Fruit fly (Drosophila melanogaster) whole organism, embryonic: ENCODE measurements around the gene CG32537.

Source experiments
- Antp ChIP-seq: fragments of 200-800 bp; sonication (Bioruptor generic); optimal IDR thresholded peaks from 3 replicates; lab custom pipeline; 2016; ENCODE audit warnings: missing biosample characterization, missing genetic modification characterization
- Bgb ChIP-seq: fragments of 200-800 bp; sonication (Bioruptor generic); IDR thresholded peaks from 2 replicates; pipeline ENCODE4 v1.3.6; 2022; ENCODE audit warnings: missing biosample characterization, missing genetic modification characterization; ENCODE audit not compliant: partially characterized antibody
- C15 ChIP-seq: fragments of 200-800 bp; sonication (Bioruptor generic); IDR thresholded peaks from 3 replicates; pipeline ENCODE4 v1.3.6; 2022; ENCODE audit warnings: missing biosample characterization, missing genetic modification characterization
- CG10209 ChIP-seq: fragments of 200-800 bp; sonication (Bioruptor generic); optimal IDR thresholded peaks from 3 replicates; lab custom pipeline; 2017; ENCODE audit warnings: missing biosample characterization, mild to moderate bottlenecking, missing genetic modification characterization, missing genetic modification reagents
- CG1024 ChIP-seq: fragments of 200-800 bp; sonication (Bioruptor generic); IDR thresholded peaks from 2 replicates; pipeline ENCODE4 v1.3.6; 2022; ENCODE audit warnings: missing biosample characterization, missing genetic modification characterization
- CG14860 ChIP-seq: fragments of 200-800 bp; sonication (Bioruptor generic); IDR thresholded peaks from 3 replicates; pipeline ENCODE4 v1.3.6; 2022; ENCODE audit warnings: missing biosample characterization, missing genetic modification characterization; ENCODE audit not compliant: partially characterized antibody
- CG15073 ChIP-seq: fragments of 200-800 bp; sonication (Bioruptor generic); optimal IDR thresholded peaks from 2 replicates; lab custom pipeline; 2016; ENCODE audit warnings: missing biosample characterization, missing genetic modification characterization
- CG17802 ChIP-seq: fragments of 200-800 bp; sonication (Bioruptor generic); optimal IDR thresholded peaks from 2 replicates; lab custom pipeline; 2018; ENCODE audit warnings: missing biosample characterization, mild to moderate bottlenecking, missing genetic modification characterization, moderate library complexity
- CG17912 ChIP-seq: fragments of 200-800 bp; sonication (Bioruptor generic); optimal IDR thresholded peaks from 2 replicates; lab custom pipeline; 2018; ENCODE audit warnings: missing biosample characterization, mild to moderate bottlenecking, missing genetic modification characterization
- CG3726 ChIP-seq: fragments of 200-800 bp; sonication (Bioruptor generic); IDR thresholded peaks from 3 replicates; pipeline ENCODE4, ENCODE4 v1.3.6; 2022; ENCODE audit warnings: missing biosample characterization, missing genetic modification characterization
- CG8281 ChIP-seq: fragments of 200-800 bp; sonication (Bioruptor generic); optimal IDR thresholded peaks from 2 replicates; lab custom pipeline; 2018; ENCODE audit warnings: missing biosample characterization, mild to moderate bottlenecking, missing genetic modification characterization, moderate library complexity
- CG8359 ChIP-seq: fragments of 200-800 bp; sonication (Bioruptor generic); optimal IDR thresholded peaks from 2 replicates; lab custom pipeline; 2017; ENCODE audit warnings: missing biosample characterization, mild to moderate bottlenecking, missing genetic modification characterization, borderline replicate concordance
- CG8388 ChIP-seq: fragments of 200-800 bp; sonication (Bioruptor generic); optimal IDR thresholded peaks from 2 replicates; lab custom pipeline; 2019; ENCODE audit warnings: missing biosample characterization, mild to moderate bottlenecking, missing genetic modification characterization, moderate library complexity
- CG9817 ChIP-seq: fragments of 200-800 bp; sonication (Bioruptor generic); optimal IDR thresholded peaks from 2 replicates; lab custom pipeline; 2018; ENCODE audit warnings: missing biosample characterization, mild to moderate bottlenecking, missing genetic modification characterization, moderate library complexity
- CkIIα-i1 ChIP-seq: fragments of 200-800 bp; sonication (Bioruptor generic); IDR thresholded peaks from 2 replicates; pipeline ENCODE4 v1.3.6; 2022; ENCODE audit warnings: missing biosample characterization, missing genetic modification characterization
- Dek ChIP-seq: fragments of 200-800 bp; sonication (Bioruptor generic); optimal IDR thresholded peaks from 3 replicates; lab custom pipeline; 2019; ENCODE audit warnings: missing biosample characterization, mild to moderate bottlenecking, missing genetic modification characterization, moderate library complexity
- Dll ChIP-seq: fragments of 200-800 bp; sonication (Bioruptor generic); IDR thresholded peaks from 4 replicates; pipeline ENCODE4 v1.3.6; 2022; ENCODE audit warnings: missing biosample characterization, missing genetic modification characterization; ENCODE audit not compliant: partially characterized antibody
- Dref ChIP-seq: fragments of 200-800 bp; sonication (Bioruptor generic); IDR thresholded peaks from 2 replicates; pipeline ENCODE4 v1.3.6; 2022; ENCODE audit warnings: missing biosample characterization, missing genetic modification characterization
- Hmx ChIP-seq: fragments of 200-800 bp; sonication (Bioruptor generic); optimal IDR thresholded peaks from 2 replicates; lab custom pipeline; 2016; ENCODE audit warnings: missing biosample characterization, missing genetic modification characterization
- Hr78 ChIP-seq, 2 experiments: fragments of 200-800 bp in 1 of 2; fragments of >200 bp in 1 of 2; sonication (Bioruptor generic) in 1 of 2; optimal IDR thresholded peaks; 2 replicates each; lab custom pipeline; 2017 to 2019; ENCODE audit warnings: missing biosample characterization in 2 of 2, missing genetic modification characterization in 2 of 2, mild to moderate bottlenecking in 1 of 2, moderate library complexity in 1 of 2
- NK7.1 ChIP-seq: fragments of 200-800 bp; sonication (Bioruptor generic); optimal IDR thresholded peaks from 3 replicates; lab custom pipeline; 2016; ENCODE audit warnings: missing biosample characterization, missing genetic modification characterization
- Nf-YA ChIP-seq: fragments of 200-800 bp; sonication (Bioruptor generic); IDR thresholded peaks from 2 replicates; pipeline ENCODE4 v1.3.6; 2022; ENCODE audit warnings: missing biosample characterization, missing genetic modification characterization
- Sry-δ ChIP-seq: fragments of 200-800 bp; sonication (Bioruptor generic); optimal IDR thresholded peaks from 2 replicates; lab custom pipeline; 2016; ENCODE audit warnings: missing biosample characterization, missing genetic modification characterization
- Ssrp ChIP-seq: fragments of 200-800 bp; sonication (Bioruptor generic); optimal IDR thresholded peaks from 2 replicates; lab custom pipeline; 2018; ENCODE audit warnings: missing biosample characterization, mild to moderate bottlenecking, missing genetic modification characterization, moderate library complexity
- Taf1 ChIP-seq: fragments of 200-800 bp; sonication (Bioruptor generic); IDR thresholded peaks from 2 replicates; pipeline ENCODE4 v1.3.6; 2022; ENCODE audit warnings: missing biosample characterization, missing genetic modification characterization
- Usf ChIP-seq: fragments of 200-800 bp; sonication (Bioruptor generic); optimal IDR thresholded peaks from 2 replicates; lab custom pipeline; 2017; ENCODE audit warnings: missing genotype, missing biosample characterization, missing genetic modification characterization
- Xrp1 ChIP-seq: fragments of 200-800 bp; sonication (Bioruptor generic); IDR thresholded peaks from 2 replicates; pipeline ENCODE4 v1.3.6; 2022; ENCODE audit warnings: missing biosample characterization, missing genetic modification characterization
- abd-A ChIP-seq: fragments of 200-800 bp; sonication (Bioruptor generic); optimal IDR thresholded peaks from 3 replicates; lab custom pipeline; 2019; ENCODE audit warnings: missing biosample characterization, mild to moderate bottlenecking, missing genetic modification characterization, moderate library complexity
- amos ChIP-seq: fragments of 200-800 bp; sonication (Bioruptor generic); IDR thresholded peaks from 2 replicates; pipeline ENCODE4 v1.3.6; 2022; ENCODE audit warnings: missing biosample characterization, missing genetic modification characterization; ENCODE audit not compliant: partially characterized antibody
- ato ChIP-seq: fragments of 200-800 bp; sonication (Bioruptor generic); IDR thresholded peaks from 2 replicates; pipeline ENCODE4 v1.3.6; 2022; ENCODE audit warnings: missing biosample characterization, missing genetic modification characterization; ENCODE audit not compliant: partially characterized antibody
- az2 ChIP-seq: fragments of 200-800 bp; sonication (Bioruptor generic); optimal IDR thresholded peaks from 3 replicates; lab custom pipeline; 2016; ENCODE audit warnings: missing biosample characterization, missing genetic modification characterization
- bab2 ChIP-seq: fragments of 200-800 bp; sonication (Bioruptor generic); optimal IDR thresholded peaks from 2 replicates; lab custom pipeline; 2016; ENCODE audit warnings: missing biosample characterization, missing genetic modification characterization
- bowl ChIP-seq: fragments of 200-800 bp; sonication (Bioruptor generic); IDR thresholded peaks from 2 replicates; pipeline ENCODE4 v1.3.6; 2022; ENCODE audit warnings: missing biosample characterization, missing genetic modification characterization
- crol ChIP-seq: fragments of 200-800 bp; sonication (Bioruptor generic); IDR thresholded peaks from 2 replicates; pipeline ENCODE4 v1.3.6; 2022; ENCODE audit warnings: missing biosample characterization, missing genetic modification characterization
- gcm2 ChIP-seq: fragments of 200-800 bp; sonication (Bioruptor generic); optimal IDR thresholded peaks from 2 replicates; lab custom pipeline; 2016; ENCODE audit warnings: missing biosample characterization, missing genetic modification characterization
- gsb-n ChIP-seq: fragments of 200-800 bp; sonication (Bioruptor generic); optimal IDR thresholded peaks from 3 replicates; lab custom pipeline; 2018; ENCODE audit warnings: missing biosample characterization, mild to moderate bottlenecking, missing genetic modification characterization
- h ChIP-seq: fragments of >200 bp; optimal IDR thresholded peaks from 2 replicates; lab custom pipeline; 2017
- her ChIP-seq: fragments of 200-800 bp; sonication (Bioruptor generic); optimal IDR thresholded peaks from 2 replicates; lab custom pipeline; 2016; ENCODE audit warnings: missing biosample characterization, missing genetic modification characterization
- kni ChIP-seq: fragments of 200-800 bp; sonication (Bioruptor generic); optimal IDR thresholded peaks from 3 replicates; lab custom pipeline; 2017; ENCODE audit warnings: mild to moderate bottlenecking, missing biosample characterization, missing genetic modification reagents, missing genetic modification characterization
- lmd ChIP-seq: fragments of 200-800 bp; sonication (Bioruptor generic); IDR thresholded peaks from 2 replicates; pipeline ENCODE4 v1.3.6; 2022; ENCODE audit warnings: missing biosample characterization, missing genetic modification characterization
- luna ChIP-seq: fragments of 200-800 bp; sonication (Bioruptor generic); optimal IDR thresholded peaks from 2 replicates; lab custom pipeline; 2016; ENCODE audit warnings: missing biosample characterization, missing genetic modification characterization
- nmo ChIP-seq: fragments of 200-800 bp; sonication (Bioruptor generic); optimal IDR thresholded peaks from 2 replicates; lab custom pipeline; 2018; ENCODE audit warnings: missing biosample characterization, mild to moderate bottlenecking, missing genetic modification characterization, moderate library complexity
- pho ChIP-seq: fragments of 200-800 bp; sonication (Bioruptor generic); optimal IDR thresholded peaks from 2 replicates; lab custom pipeline; 2016; ENCODE audit warnings: missing biosample characterization, missing genetic modification characterization
- psq ChIP-seq: fragments of 200-800 bp; sonication (Bioruptor generic); optimal IDR thresholded peaks from 2 replicates; lab custom pipeline; 2017; ENCODE audit warnings: missing biosample characterization, missing genetic modification characterization
- rib ChIP-seq: fragments of 200-800 bp; sonication (Bioruptor generic); IDR thresholded peaks from 2 replicates; pipeline ENCODE4 v1.3.6; 2022; ENCODE audit warnings: missing biosample characterization, missing genetic modification characterization
- sim ChIP-seq: fragments of 200-800 bp; sonication (Bioruptor generic); IDR thresholded peaks from 2 replicates; pipeline ENCODE4 v1.3.6; 2022; ENCODE audit warnings: missing biosample characterization, missing genetic modification characterization
- sima ChIP-seq: fragments of 200-800 bp; sonication (Bioruptor generic); optimal IDR thresholded peaks from 2 replicates; lab custom pipeline; 2016; ENCODE audit warnings: missing biosample characterization, missing genetic modification characterization
- slbo ChIP-seq: fragments of 200-800 bp; sonication (Bioruptor generic); IDR thresholded peaks from 2 replicates; pipeline ENCODE4 v1.3.6; 2022; ENCODE audit warnings: missing biosample characterization, missing genetic modification characterization
- stc ChIP-seq: fragments of 200-800 bp; sonication (Bioruptor generic); IDR thresholded peaks from 2 replicates; pipeline ENCODE4 v1.3.6; 2022; ENCODE audit warnings: missing biosample characterization, missing genetic modification characterization
- tio ChIP-seq: fragments of 200-800 bp; sonication (Bioruptor generic); optimal IDR thresholded peaks from 2 replicates; lab custom pipeline; 2017; ENCODE audit warnings: missing biosample characterization, missing genetic modification characterization, inconsistent platforms
- ttk ChIP-seq: fragments of 200-800 bp; sonication (Bioruptor generic); IDR thresholded peaks from 2 replicates; pipeline ENCODE4 v2.1.2; 2022; ENCODE audit warnings: missing biosample characterization, missing genetic modification characterization
- tx ChIP-seq: fragments of 200-800 bp; sonication (Bioruptor generic); optimal IDR thresholded peaks from 2 replicates; lab custom pipeline; 2016; ENCODE audit warnings: missing biosample characterization, missing genetic modification characterization
- zfh1 ChIP-seq: fragments of 200-800 bp; sonication (Bioruptor generic); IDR thresholded peaks from 3 replicates; pipeline ENCODE4 v1.3.6; 2022; ENCODE audit warnings: missing biosample characterization, missing genetic modification characterization

The CG32537 gene

dm6 chrX:19306531-19306930 lies 30.2 kb upstream of the CG32537 start (continued):
- TF ChIP-seq CG3726 (GFP tag; lab: Robert Waterston, UW) (no peak), bowl (GFP tag; lab: Robert Waterston, UW) (no peak), amos (GFP tag; lab: Robert Waterston, UW) (no peak), tx (no peak), zfh1 (GFP tag; lab: Robert Waterston, UW) (no peak), Dek (no peak), Hmx (GFP tag; lab: Kevin White, UChicago) (no peak), CG14860 (GFP tag; lab: Robert Waterston, UW) (no peak), Usf (GFP tag; lab: Kevin White, UChicago) (no peak), stc (GFP tag; lab: Robert Waterston, UW) (no peak), her (no peak), sima (GFP tag; lab: Kevin White, UChicago) (no peak), pho (GFP tag; lab: Kevin White, UChicago) (no peak), Sry-δ (GFP tag; lab: Kevin White, UChicago) (no peak), CG8388 (peak; percentile 84), Nf-YA (GFP tag; lab: Robert Waterston, UW) (no peak), CG8281 (tag; lab: Kevin White, UChicago) (no peak), CkIIα-i1 (GFP tag; lab: Robert Waterston, UW) (no peak), bab2 (GFP tag; lab: Kevin White, UChicago) (no peak), crol (GFP tag; lab: Robert Waterston, UW) (peak; percentile 56), Taf1 (GFP tag; lab: Robert Waterston, UW) (no peak), slbo (GFP tag; lab: Robert Waterston, UW) (0 out of 2 replicates have a peak, but pooled peaks have one; percentile 16), az2 (GFP tag; lab: Kevin White, UChicago) (no peak), gcm2 (GFP tag; lab: Kevin White, UChicago) (no peak), ato (GFP tag; lab: Robert Waterston, UW) (no peak), nmo (GFP tag; lab: Kevin White, UChicago) (no peak), Antp (no peak), sim (GFP tag; lab: Robert Waterston, UW) (no peak), lmd (no peak), luna (no peak), CG8359 (GFP tag; lab: Kevin White, UChicago) (no peak), Dll (GFP tag; lab: Robert Waterston, UW) (no peak), h (no peak), NK7.1 (GFP tag; lab: Kevin White, UChicago) (no peak), C15 (no peak), Xrp1 (GFP tag; lab: Robert Waterston, UW) (no peak), ttk (GFP tag; lab: Robert Waterston, UW) (no peak), kni (no peak), abd-A (tag; lab: Kevin White, UChicago) (no peak), Hr78 (GFP tag; optimal IDR thresholded peaks at IDR 0.05; lab: Kevin White, UChicago) (no peak), tio (no peak), CG15073 (GFP tag; lab: Kevin White, UChicago) (no peak), rib (GFP tag; lab: Robert Waterston, UW) (no peak), CG17912 (GFP tag; lab: Kevin White, UChicago) (peak; percentile 36), CG1024 (GFP tag; lab: Robert Waterston, UW) (no peak), CG9817 (peak; percentile 9), Ssrp (tag; lab: Kevin White, UChicago) (no peak), gsb-n (tag; lab: Kevin White, UChicago) (no peak), Bgb (GFP tag; lab: Robert Waterston, UW) (no peak), Dref (GFP tag; lab: Robert Waterston, UW) (no peak), CG10209 (no peak), CG17802 (tag; lab: Kevin White, UChicago) (no peak), psq (GFP tag; lab: Kevin White, UChicago) (no peak)
